Worm (Caenorhabditis elegans) whole organism, late embryonic: ENCODE measurements around the gene Y56A3A.28.

ENCODE experiments used
- K02D7.2 ChIP-seq: sonication (generic microtip); optimal IDR thresholded peaks from 2 replicates; lab custom pipeline; 2017; ENCODE audit warnings: mild to moderate bottlenecking, missing genetic modification characterization, missing compliant biosample characterization
- K09A11.1 ChIP-seq: sonication (generic microtip); optimal IDR thresholded peaks from 2 replicates; lab custom pipeline; 2017; ENCODE audit warnings: antibody characterized with exemption, mild to moderate bottlenecking, missing genetic modification characterization, missing compliant biosample characterization; ENCODE audit not compliant: insufficient read depth
- T23F11.4 ChIP-seq: fragments of 200-800 bp; sonication (Bioruptor generic); optimal IDR thresholded peaks from 2 replicates; lab custom pipeline; 2018; ENCODE audit warnings: mild to moderate bottlenecking, missing genetic modification characterization, missing compliant biosample characterization
- ama-1 ChIP-seq: fragments of 150-350 bp; optimal IDR thresholded peaks from 2 replicates; lab custom pipeline; 2014
- gmeb-2 ChIP-seq: sonication (generic microtip); optimal IDR thresholded peaks from 2 replicates; lab custom pipeline; 2016; ENCODE audit warnings: missing genetic modification characterization, inconsistent platforms, missing compliant biosample characterization
- hlh-15 ChIP-seq: sonication (generic microtip); optimal IDR thresholded peaks from 2 replicates; lab custom pipeline; 2016; ENCODE audit warnings: missing genetic modification characterization, missing compliant biosample characterization
- madf-2 ChIP-seq: sonication (generic microtip); optimal IDR thresholded peaks from 2 replicates; lab custom pipeline; 2017; ENCODE audit warnings: missing genetic modification characterization, missing compliant biosample characterization
- nhr-11 ChIP-seq: fragments of 150-350 bp; optimal IDR thresholded peaks from 2 replicates; lab custom pipeline; 2014; ENCODE audit warnings: missing biosample characterization, missing genetic modification characterization
- pag-3 ChIP-seq: sonication (generic microtip); optimal IDR thresholded peaks from 2 replicates; lab custom pipeline; 2016; ENCODE audit warnings: missing compliant biosample characterization, missing genetic modification characterization, borderline replicate concordance
- pat-9 ChIP-seq: fragments of 200-800 bp; sonication (Bioruptor generic); optimal IDR thresholded peaks from 2 replicates; lab custom pipeline; 2018; ENCODE audit warnings: mild to moderate bottlenecking, missing genetic modification characterization, moderate library complexity, missing compliant biosample characterization
- pqm-1 ChIP-seq: sonication (generic microtip); optimal IDR thresholded peaks from 2 replicates; lab custom pipeline; 2016; ENCODE audit warnings: missing genetic modification characterization, missing compliant biosample characterization
- sdc-2 ChIP-seq: sonication (generic microtip); optimal IDR thresholded peaks from 2 replicates; lab custom pipeline; 2016; ENCODE audit warnings: missing genotype, missing genetic modification characterization, missing compliant biosample characterization
- sox-4 ChIP-seq: sonication (generic microtip); optimal IDR thresholded peaks from 2 replicates; lab custom pipeline; 2017; ENCODE audit warnings: mild to moderate bottlenecking, missing genetic modification characterization, inconsistent platforms, missing compliant biosample characterization

ce11 chrIII:11917525-11917924, 53.6 kb downstream of the Y56A3A.28 start:
- TF ChIP-seq T23F11.4 (GFP tag; lab: Kevin White, UChicago) (no peak), pqm-1 (tag; lab: Kevin White, UChicago) (no peak), sdc-2 (no peak), ama-1 (lab: Kevin White, UChicago) (no peak), sox-4 (tag; lab: Kevin White, UChicago) (no peak), K02D7.2 (no peak), madf-2 (no peak), K09A11.1 (tag; lab: Kevin White, UChicago) (no peak), nhr-11 (tag; lab: Kevin White, UChicago) (no peak), gmeb-2 (tag; lab: Kevin White, UChicago) (no peak), hlh-15 (no peak), pag-3 (no peak), pat-9 (tag; lab: Kevin White, UChicago) (no peak)
